Worm (Caenorhabditis elegans) whole organism, L4 larva: Measurements from ENCODE around the gene ipla-5.
A peak's percentile ranks its signal among the peaks of the same experiment; 100 is the strongest.

Experiments used
- F10B5.3 ChIP-seq: sonication (generic microtip); optimal IDR thresholded peaks from 2 replicates; lab custom pipeline; 2016; ENCODE audit warnings: mild to moderate bottlenecking, missing genetic modification characterization, missing compliant biosample characterization
- F49E8.2 ChIP-seq: sonication (generic microtip); optimal IDR thresholded peaks from 2 replicates; lab custom pipeline; 2016; ENCODE audit warnings: missing compliant biosample characterization, mild to moderate bottlenecking, missing genetic modification characterization, borderline replicate concordance
- R02D3.7 ChIP-seq: fragments of 150-350 bp; sonication (generic microtip); optimal IDR thresholded peaks from 3 replicates; lab custom pipeline; 2014; ENCODE audit warnings: missing biosample characterization, missing genetic modification characterization
- T20F7.1 ChIP-seq: fragments of 200-800 bp; sonication (Bioruptor generic); optimal IDR thresholded peaks from 2 replicates; lab custom pipeline; 2018; ENCODE audit warnings: mild to moderate bottlenecking, missing genetic modification characterization, missing compliant biosample characterization
- T26A8.4 ChIP-seq: fragments of 200-800 bp; sonication (Bioruptor generic); IDR thresholded peaks from 2 replicates; pipeline ENCODE4 v1.3.6; 2022; ENCODE audit warnings: missing genetic modification characterization, missing compliant biosample characterization
- Y5F2A.4 ChIP-seq: fragments of 200-800 bp; sonication (Bioruptor generic); optimal IDR thresholded peaks from 2 replicates; lab custom pipeline; 2018; ENCODE audit warnings: mild to moderate bottlenecking, missing genetic modification characterization, missing compliant biosample characterization
- ZK546.5 ChIP-seq, 2 experiments: sonication (generic microtip); optimal IDR thresholded peaks; 2 replicates each; lab custom pipeline; 2017; ENCODE audit warnings: missing biosample characterization in 2 of 2, missing genetic modification characterization in 2 of 2
- aha-1 ChIP-seq: fragments of 150-350 bp; peaks from one replicate; lab custom pipeline; 2014; ENCODE audit warnings: missing biosample characterization, missing genetic modification characterization
- ceh-44 ChIP-seq: fragments of 200-800 bp; sonication (Bioruptor generic); IDR thresholded peaks from 2 replicates; pipeline ENCODE4 v1.3.6; 2022; ENCODE audit warnings: missing genetic modification reagents, missing genetic modification characterization, missing compliant biosample characterization
- ceh-62 ChIP-seq: sonication (generic microtip); optimal IDR thresholded peaks from 2 replicates; lab custom pipeline; 2017; ENCODE audit warnings: missing biosample characterization, missing genetic modification characterization
- cey-2 ChIP-seq: sonication (generic microtip); optimal IDR thresholded peaks from 3 replicates; lab custom pipeline; 2017; ENCODE audit warnings: missing genetic modification characterization, mild to moderate bottlenecking, missing compliant biosample characterization, antibody characterized with exemption, borderline replicate concordance; ENCODE audit not compliant: insufficient read depth
- daf-12 ChIP-seq: fragments of 150-350 bp; optimal IDR thresholded peaks from 2 replicates; lab custom pipeline; 2014; ENCODE audit warnings: missing biosample characterization, missing genetic modification reagents, missing genetic modification characterization
- daf-16 ChIP-seq, 3 experiments: sonication (generic microtip); optimal IDR thresholded peaks; 2 replicates each; lab custom pipeline; 2016 to 2017; ENCODE audit warnings: missing genetic modification characterization in 3 of 3, missing genetic modification reagents in 3 of 3, mild to moderate bottlenecking in 2 of 3, missing compliant biosample characterization in 2 of 3, missing biosample characterization in 1 of 3, moderate library complexity in 1 of 3
- daf-8 ChIP-seq: fragments of 200-800 bp; sonication (Bioruptor generic); IDR thresholded peaks from 2 replicates; pipeline ENCODE4 v1.3.6; 2022; ENCODE audit warnings: missing genetic modification characterization, missing compliant biosample characterization
- dmd-8 ChIP-seq: fragments of 200-800 bp; sonication (Bioruptor generic); IDR thresholded peaks from 2 replicates; pipeline ENCODE4 v1.3.6; 2022; ENCODE audit warnings: missing genetic modification characterization, missing compliant biosample characterization
- dpl-1 ChIP-seq: fragments of 150-350 bp; optimal IDR thresholded peaks from 2 replicates; lab custom pipeline; 2014; ENCODE audit warnings: missing biosample characterization, missing genetic modification reagents, missing genetic modification characterization
- dve-1 ChIP-seq: sonication (generic microtip); optimal IDR thresholded peaks from 2 replicates; lab custom pipeline; 2017; ENCODE audit warnings: antibody characterized with exemption, mild to moderate bottlenecking, missing genetic modification characterization, missing compliant biosample characterization; ENCODE audit not compliant: insufficient read depth
- egl-27 ChIP-seq: sonication (generic microtip); optimal IDR thresholded peaks from 3 replicates; lab custom pipeline; 2017; ENCODE audit warnings: missing biosample characterization, missing genetic modification reagents, missing genetic modification characterization
- fkh-10 ChIP-seq: fragments of 150-350 bp; optimal IDR thresholded peaks from 2 replicates; lab custom pipeline; 2014; ENCODE audit warnings: missing biosample characterization, missing genetic modification reagents, missing genetic modification characterization
- hif-1 ChIP-seq, 2 experiments: sonication (generic microtip); optimal IDR thresholded peaks; 2 replicates each; lab custom pipeline; 2016 to 2017; ENCODE audit warnings: missing compliant biosample characterization in 2 of 2, missing genetic modification characterization in 2 of 2, missing genetic modification reagents in 2 of 2, missing genotype in 2 of 2, mild to moderate bottlenecking in 1 of 2
- hlh-11 ChIP-seq: fragments of 200-800 bp; sonication (Bioruptor generic); optimal IDR thresholded peaks from 2 replicates; lab custom pipeline; 2018; ENCODE audit warnings: mild to moderate bottlenecking, missing genetic modification characterization, missing compliant biosample characterization
- hlh-30 ChIP-seq: sonication (generic microtip); optimal IDR thresholded peaks from 2 replicates; lab custom pipeline; 2017; ENCODE audit warnings: antibody characterized with exemption, mild to moderate bottlenecking, missing genetic modification characterization, missing compliant biosample characterization; ENCODE audit not compliant: insufficient read depth
- hmg-1.1 ChIP-seq: fragments of 200-800 bp; sonication (Bioruptor generic); IDR thresholded peaks from 2 replicates; pipeline ENCODE4 v1.3.6; 2022; ENCODE audit warnings: missing genetic modification reagents, missing genetic modification characterization, missing compliant biosample characterization
- lin-29 ChIP-seq: fragments of 200-800 bp; sonication (Bioruptor generic); IDR thresholded peaks from 2 replicates; pipeline ENCODE4 v1.3.6; 2022; ENCODE audit warnings: missing genetic modification reagents, missing genetic modification characterization, missing compliant biosample characterization
- madf-5 ChIP-seq, 2 experiments: fragments of 200-800 bp; sonication (Bioruptor generic); IDR thresholded peaks; 2 replicates each; pipeline ENCODE4 v1.3.6; 2022; ENCODE audit warnings: missing compliant biosample characterization in 2 of 2, missing genetic modification characterization in 2 of 2
- mdt-29 ChIP-seq: fragments of 200-800 bp; sonication (Bioruptor generic); IDR thresholded peaks from 2 replicates; pipeline ENCODE4 v1.3.6; 2022; ENCODE audit warnings: missing genetic modification reagents, missing genetic modification characterization, missing compliant biosample characterization
- mes-2 ChIP-seq: sonication (generic microtip); optimal IDR thresholded peaks from 2 replicates; lab custom pipeline; 2016; ENCODE audit warnings: missing genotype, mild to moderate bottlenecking, missing genetic modification characterization, missing compliant biosample characterization; ENCODE audit not compliant: poor library complexity, severe bottlenecking
- nhr-102 ChIP-seq: sonication (generic microtip); optimal IDR thresholded peaks from 2 replicates; lab custom pipeline; 2016; ENCODE audit warnings: mild to moderate bottlenecking, missing genetic modification characterization, moderate library complexity, missing compliant biosample characterization
- nhr-11 ChIP-seq: fragments of 150-350 bp; optimal IDR thresholded peaks from 2 replicates; lab custom pipeline; 2014; ENCODE audit warnings: missing biosample characterization, missing genetic modification characterization
- nhr-28 ChIP-seq: fragments of 150-350 bp; optimal IDR thresholded peaks from 2 replicates; lab custom pipeline; 2014; ENCODE audit warnings: missing biosample characterization, missing genetic modification characterization
- nhr-42 ChIP-seq: fragments of 200-800 bp; sonication (Bioruptor generic); IDR thresholded peaks from 2 replicates; pipeline ENCODE4 v1.3.6; 2022; ENCODE audit warnings: missing genetic modification characterization, missing compliant biosample characterization
- nhr-48 ChIP-seq: sonication (generic microtip); optimal IDR thresholded peaks from 2 replicates; lab custom pipeline; 2016; ENCODE audit warnings: mild to moderate bottlenecking, missing genetic modification characterization, missing compliant biosample characterization
- nhr-6 ChIP-seq: fragments of 150-350 bp; optimal IDR thresholded peaks from 2 replicates; lab custom pipeline; 2014; ENCODE audit warnings: missing biosample characterization, missing genetic modification characterization
- php-3 ChIP-seq: fragments of 200-800 bp; sonication (Bioruptor generic); IDR thresholded peaks from 2 replicates; pipeline ENCODE4 v1.3.6; 2022; ENCODE audit warnings: missing genetic modification reagents, missing genetic modification characterization, missing compliant biosample characterization
- pqm-1 ChIP-seq: sonication (generic microtip); optimal IDR thresholded peaks from 2 replicates; lab custom pipeline; 2017; ENCODE audit warnings: missing biosample characterization, missing genetic modification characterization
- sdz-12 ChIP-seq: fragments of 200-800 bp; sonication (Bioruptor generic); optimal IDR thresholded peaks from 2 replicates; lab custom pipeline; 2018; ENCODE audit warnings: mild to moderate bottlenecking, missing genetic modification characterization, missing compliant biosample characterization
- set-16 ChIP-seq: fragments of 200-800 bp; sonication (Bioruptor generic); IDR thresholded peaks from 2 replicates; pipeline ENCODE4 v1.3.6; 2022; ENCODE audit warnings: missing genetic modification reagents, missing genetic modification characterization, missing compliant biosample characterization
- skn-1 ChIP-seq: fragments of 150-350 bp; optimal IDR thresholded peaks from 2 replicates; lab custom pipeline; 2014; ENCODE audit warnings: missing biosample characterization, missing genetic modification characterization
- spr-3 ChIP-seq: fragments of 200-800 bp; sonication (Bioruptor generic); optimal IDR thresholded peaks from 2 replicates; lab custom pipeline; 2018; ENCODE audit warnings: mild to moderate bottlenecking, missing genetic modification characterization, missing compliant biosample characterization
- unc-62 ChIP-seq, 3 experiments: fragments of 150-350 bp in 1 of 3; sonication (generic microtip); optimal IDR thresholded peaks in 2 of 3; peaks in 1 of 3; 1 replicate in 1 of 3; 2 replicates in 2 of 3; lab custom pipeline; 2014 to 2017; ENCODE audit warnings: missing biosample characterization in 3 of 3, missing genetic modification characterization in 3 of 3, missing genetic modification reagents in 3 of 3, missing genotype in 1 of 3
- vab-7 ChIP-seq: fragments of 200-800 bp; sonication (Bioruptor generic); IDR thresholded peaks from 2 replicates; pipeline ENCODE4 v1.3.6; 2022; ENCODE audit warnings: missing genetic modification reagents, missing genetic modification characterization, missing compliant biosample characterization
- zag-1 ChIP-seq: fragments of 150-350 bp; optimal IDR thresholded peaks from 2 replicates; lab custom pipeline; 2014; ENCODE audit warnings: missing biosample characterization, missing genetic modification characterization
- zfp-2 ChIP-seq: sonication (generic microtip); optimal IDR thresholded peaks from 2 replicates; lab custom pipeline; 2016; ENCODE audit warnings: mild to moderate bottlenecking, missing genetic modification characterization, missing compliant biosample characterization
- zip-2 ChIP-seq: fragments of 150-350 bp; optimal IDR thresholded peaks from 2 replicates; lab custom pipeline; 2014; ENCODE audit warnings: missing biosample characterization, missing genetic modification characterization

ipla-5 gene

ce11 chrIV:8724907-8725306 lies 9.9 kb downstream of the ipla-5 start:
- TF ChIP-seq spr-3, result no peak
- no peak for TF ChIP-seq ceh-62
- no peak for TF ChIP-seq fkh-10 (GFP tag; lab: Kevin White, UChicago)
- TF ChIP-seq hmg-1.1 (GFP tag; lab: Robert Waterston, UW), result no peak
- no peak for TF ChIP-seq skn-1 (tag; lab: Kevin White, UChicago)
- TF ChIP-seq dmd-8, result no peak
- TF ChIP-seq Y5F2A.4 (GFP tag; lab: Kevin White, UChicago), result no peak
- TF ChIP-seq zfp-2 (tag; lab: Kevin White, UChicago), result no peak
- no peak for TF ChIP-seq T26A8.4 (GFP tag; lab: Robert Waterston, UW)
- TF ChIP-seq nhr-6, result no peak
- TF ChIP-seq hif-1 (tag; optimal IDR thresholded peaks at IDR 0.05; lab: Kevin White, UChicago), result no peak
- TF ChIP-seq dpl-1 (GFP tag; lab: Kevin White, UChicago), result no peak
- TF ChIP-seq zip-2 (tag; lab: Kevin White, UChicago), result no peak
- TF ChIP-seq ceh-44, result no peak
- TF ChIP-seq nhr-11 (tag; lab: Kevin White, UChicago), result no peak
- no peak for TF ChIP-seq daf-12 (tag; lab: Kevin White, UChicago)
- no peak for TF ChIP-seq mes-2 (tag; lab: Kevin White, UChicago)
- TF ChIP-seq, all 104 proteins: peak for 0

ce11 chrIV:8725345-8725744 lies 10.3 kb downstream of the ipla-5 start, which contains the start of gene pgm-3:
Gene pgm-3 (plus strand): TSS chrIV:8725722.
- no peak for TF ChIP-seq daf-16 (GFP tag; optimal IDR thresholded peaks at IDR 0.05; lab: Kevin White, UChicago)
- peak; percentile 77 for TF ChIP-seq daf-16 (tag; optimal IDR thresholded peaks at IDR 0.05; lab: Kevin White, UChicago)
- TF ChIP-seq daf-8 (GFP tag; lab: Robert Waterston, UW), result no peak
- peak; percentile 84 for TF ChIP-seq T20F7.1
- TF ChIP-seq pqm-1 (tag; lab: Kevin White, UChicago), result peak; percentile 63
- no peak for TF ChIP-seq ZK546.5 (tag; optimal IDR thresholded peaks at IDR 0.05; lab: Kevin White, UChicago)
- no peak for TF ChIP-seq ceh-62
- no peak for TF ChIP-seq sdz-12 (GFP tag; lab: Kevin White, UChicago)
- TF ChIP-seq zag-1 (tag; lab: Kevin White, UChicago), result no peak
- peak; percentile 64 for TF ChIP-seq nhr-28
- TF ChIP-seq R02D3.7 (tag; lab: Kevin White, UChicago), result peak; percentile 15
- no peak for TF ChIP-seq spr-3
- no peak for TF ChIP-seq set-16 (GFP tag; lab: Robert Waterston, UW)
- TF ChIP-seq hlh-11 (tag; lab: Kevin White, UChicago), result peak; percentile 22
- TF ChIP-seq mdt-29 (GFP tag; lab: Robert Waterston, UW), result no peak

- peak; percentile 15 for TF ChIP-seq F49E8.2
- TF ChIP-seq ceh-62, result no peak
Measured at ce11 chrIV:8728122-8728521, 13.1 kb downstream of the ipla-5 start, which contains the start of gene otub-3. Gene otub-3 (plus strand): TSS chrIV:8728177.

ce11 chrIV:8729636-8730035 lies 14.6 kb downstream of the ipla-5 start:
- TF ChIP-seq egl-27 (tag; lab: Kevin White, UChicago) (no peak), aha-1 (tag; lab: Kevin White, UChicago) (peak; percentile 33), madf-5 (GFP tag; IDR thresholded peaks at IDR 0.05; lab: Robert Waterston, UW) (no peak), vab-7 (GFP tag; lab: Robert Waterston, UW) (no peak), nhr-28 (peak; percentile 40), nhr-102 (tag; lab: Kevin White, UChicago) (peak; percentile 6), dve-1 (tag; lab: Kevin White, UChicago) (peak; percentile 53), lin-29 (GFP tag; lab: Robert Waterston, UW) (no peak), hif-1 (tag; optimal IDR thresholded peaks at IDR 0.05; lab: Kevin White, UChicago) (peak in 1 of 2 experiments; percentile 21), T20F7.1 (no peak), nhr-42 (no peak), cey-2 (tag; lab: Kevin White, UChicago) (no peak), hlh-11 (tag; lab: Kevin White, UChicago) (peak; percentile 60), daf-16 (GFP tag; optimal IDR thresholded peaks at IDR 0.05; lab: Kevin White, UChicago) (no peak), daf-16 (tag; optimal IDR thresholded peaks at IDR 0.05; lab: Kevin White, UChicago) (peak; percentile 63), hlh-30 (tag; lab: Kevin White, UChicago) (peak; percentile 20), nhr-48 (no peak), mes-2 (tag; lab: Kevin White, UChicago) (no peak), F10B5.3 (tag; lab: Kevin White, UChicago) (no peak), nhr-11 (tag; lab: Kevin White, UChicago) (no peak), unc-62 (GFP tag; optimal IDR thresholded peaks at IDR 0.05 in 1 of 2; lab: Kevin White, UChicago) (no peak), unc-62 (tag; optimal IDR thresholded peaks at IDR 0.05; lab: Kevin White, UChicago) (no peak), php-3 (GFP tag; lab: Robert Waterston, UW) (peak; percentile 22; the same call in 1 of the 2 replicates)
